Fruit fly (Drosophila melanogaster) whole organism, embryonic: ENCODE results near the gene CG31436.
A peak's percentile ranks its signal among the peaks of the same experiment; 100 is the strongest.

Source experiments
- Aef1 ChIP-seq: fragments of 200-800 bp; sonication (Bioruptor generic); IDR thresholded peaks from 3 replicates; pipeline ENCODE4 v1.3.6; 2022; ENCODE audit warnings: missing biosample characterization, missing genetic modification characterization
- BtbVII ChIP-seq: fragments of 200-800 bp; sonication (Bioruptor generic); optimal IDR thresholded peaks from 3 replicates; lab custom pipeline; 2017; ENCODE audit warnings: missing biosample characterization, mild to moderate bottlenecking, missing genetic modification characterization
- Bteb2 ChIP-seq: fragments of 200-800 bp; sonication (Bioruptor generic); optimal IDR thresholded peaks from 2 replicates; lab custom pipeline; 2016; ENCODE audit warnings: missing biosample characterization, missing genetic modification characterization
- CG11695 ChIP-seq: fragments of 200-800 bp; sonication (Bioruptor generic); IDR thresholded peaks from 3 replicates; pipeline ENCODE4 v1.3.6; 2022; ENCODE audit warnings: missing biosample characterization, missing genetic modification characterization
- CG12104 ChIP-seq: fragments of 200-800 bp; sonication (Bioruptor generic); optimal IDR thresholded peaks from 3 replicates; lab custom pipeline; 2016; ENCODE audit warnings: missing biosample characterization, missing genetic modification characterization
- CG13123 ChIP-seq: fragments of 200-800 bp; sonication (Bioruptor generic); optimal IDR thresholded peaks from 2 replicates; lab custom pipeline; 2016; ENCODE audit warnings: missing biosample characterization, missing genetic modification characterization
- CG14860 ChIP-seq: fragments of 200-800 bp; sonication (Bioruptor generic); IDR thresholded peaks from 3 replicates; pipeline ENCODE4 v1.3.6; 2022; ENCODE audit warnings: missing biosample characterization, missing genetic modification characterization; ENCODE audit not compliant: partially characterized antibody
- CG15269 ChIP-seq: fragments of 200-800 bp; sonication (Bioruptor generic); optimal IDR thresholded peaks from 2 replicates; lab custom pipeline; 2018; ENCODE audit warnings: missing biosample characterization, mild to moderate bottlenecking, missing genetic modification characterization, moderate library complexity
- CG1529 ChIP-seq: fragments of 200-800 bp; sonication (Bioruptor generic); optimal IDR thresholded peaks from 3 replicates; lab custom pipeline; 2018; ENCODE audit warnings: missing biosample characterization, missing genetic modification characterization
- CG16863 ChIP-seq: fragments of 200-800 bp; sonication (Bioruptor generic); optimal IDR thresholded peaks from 3 replicates; lab custom pipeline; 2016; ENCODE audit warnings: missing biosample characterization, missing genetic modification characterization
- CG17568 ChIP-seq: fragments of 200-800 bp; sonication (Bioruptor generic); optimal IDR thresholded peaks from 2 replicates; lab custom pipeline; 2018; ENCODE audit warnings: missing biosample characterization, mild to moderate bottlenecking, missing genetic modification characterization, moderate library complexity
- CG18599 ChIP-seq: fragments of 200-800 bp; sonication (Bioruptor generic); optimal IDR thresholded peaks from 3 replicates; lab custom pipeline; 2017; ENCODE audit warnings: missing biosample characterization, missing genetic modification characterization, mild to moderate bottlenecking, moderate library complexity, missing genetic modification reagents
- CG2129 ChIP-seq: fragments of 200-800 bp; sonication (Bioruptor generic); IDR thresholded peaks from 2 replicates; pipeline ENCODE4 v1.3.6; 2022; ENCODE audit warnings: missing biosample characterization, missing genetic modification characterization; ENCODE audit not compliant: partially characterized antibody
- CG2889 ChIP-seq: fragments of 200-800 bp; sonication (Bioruptor generic); IDR thresholded peaks from 3 replicates; pipeline ENCODE4 v1.3.6; 2022; ENCODE audit warnings: missing biosample characterization, missing genetic modification characterization
- CG6254 ChIP-seq: fragments of 200-800 bp; sonication (Bioruptor generic); optimal IDR thresholded peaks from 3 replicates; lab custom pipeline; 2017; ENCODE audit warnings: mild to moderate bottlenecking, missing biosample characterization, missing genetic modification reagents, missing genetic modification characterization
- CG6791 ChIP-seq: fragments of 200-800 bp; sonication (Bioruptor generic); IDR thresholded peaks from 3 replicates; pipeline ENCODE4 v1.3.6; 2022; ENCODE audit warnings: missing biosample characterization, missing genetic modification characterization; ENCODE audit not compliant: partially characterized antibody
- CG8359 ChIP-seq: fragments of 200-800 bp; sonication (Bioruptor generic); optimal IDR thresholded peaks from 2 replicates; lab custom pipeline; 2017; ENCODE audit warnings: missing biosample characterization, mild to moderate bottlenecking, missing genetic modification characterization, borderline replicate concordance
- CG8388 ChIP-seq: fragments of 200-800 bp; sonication (Bioruptor generic); optimal IDR thresholded peaks from 2 replicates; lab custom pipeline; 2019; ENCODE audit warnings: missing biosample characterization, mild to moderate bottlenecking, missing genetic modification characterization, moderate library complexity
- CG9727 ChIP-seq: fragments of 200-800 bp; sonication (Bioruptor generic); optimal IDR thresholded peaks from 3 replicates; lab custom pipeline; 2017; ENCODE audit warnings: missing biosample characterization, mild to moderate bottlenecking, missing genetic modification characterization
- CHES-1-like ChIP-seq: fragments of 200-800 bp; sonication (Bioruptor generic); optimal IDR thresholded peaks from 2 replicates; lab custom pipeline; 2016; ENCODE audit warnings: missing biosample characterization, missing genetic modification characterization
- Gug ChIP-seq: fragments of 200-800 bp; sonication (Bioruptor generic); IDR thresholded peaks from 4 replicates; pipeline ENCODE4 v1.3.6; 2022; ENCODE audit warnings: missing biosample characterization, missing genetic modification characterization
- HLH54F ChIP-seq: fragments of 200-800 bp; sonication (Bioruptor generic); optimal IDR thresholded peaks from 3 replicates; lab custom pipeline; 2016; ENCODE audit warnings: missing biosample characterization, missing genetic modification characterization
- Hsf ChIP-seq: fragments of 200-800 bp; sonication (Bioruptor generic); optimal IDR thresholded peaks from 3 replicates; lab custom pipeline; 2016; ENCODE audit warnings: missing biosample characterization, missing genetic modification characterization
- MTF-1 ChIP-seq: fragments of 200-800 bp; sonication (Bioruptor generic); optimal IDR thresholded peaks from 2 replicates; lab custom pipeline; 2018; ENCODE audit warnings: missing biosample characterization, mild to moderate bottlenecking, missing genetic modification characterization, borderline replicate concordance
- Max ChIP-seq: fragments of 200-800 bp; sonication (Bioruptor generic); optimal IDR thresholded peaks from 2 replicates; lab custom pipeline; 2016; ENCODE audit warnings: missing biosample characterization, mild to moderate bottlenecking, missing genetic modification characterization
- Nf-YB ChIP-seq: fragments of 200-800 bp; sonication (Bioruptor generic); optimal IDR thresholded peaks from 3 replicates; lab custom pipeline; 2019; ENCODE audit warnings: missing biosample characterization, mild to moderate bottlenecking, missing genetic modification characterization, moderate library complexity
- NfI ChIP-seq: fragments of 200-800 bp; sonication (Bioruptor generic); optimal IDR thresholded peaks from 3 replicates; lab custom pipeline; 2018; ENCODE audit warnings: missing biosample characterization, mild to moderate bottlenecking, missing genetic modification characterization, moderate library complexity
- Six4 ChIP-seq: fragments of 200-800 bp; sonication (Bioruptor generic); optimal IDR thresholded peaks from 2 replicates; lab custom pipeline; 2016; ENCODE audit warnings: missing biosample characterization, missing genetic modification characterization
- Ssrp ChIP-seq: fragments of 200-800 bp; sonication (Bioruptor generic); optimal IDR thresholded peaks from 2 replicates; lab custom pipeline; 2018; ENCODE audit warnings: missing biosample characterization, mild to moderate bottlenecking, missing genetic modification characterization, moderate library complexity
- Taf1 ChIP-seq: fragments of 200-800 bp; sonication (Bioruptor generic); IDR thresholded peaks from 2 replicates; pipeline ENCODE4 v1.3.6; 2022; ENCODE audit warnings: missing biosample characterization, missing genetic modification characterization
- amos ChIP-seq: fragments of 200-800 bp; sonication (Bioruptor generic); IDR thresholded peaks from 2 replicates; pipeline ENCODE4 v1.3.6; 2022; ENCODE audit warnings: missing biosample characterization, missing genetic modification characterization; ENCODE audit not compliant: partially characterized antibody
- ara ChIP-seq: fragments of 200-800 bp; sonication (Bioruptor generic); IDR thresholded peaks from 2 replicates; pipeline ENCODE4 v1.3.6; 2022; ENCODE audit warnings: missing biosample characterization, missing genetic modification characterization
- ase ChIP-seq: fragments of 200-800 bp; sonication (Bioruptor generic); IDR thresholded peaks from 3 replicates; pipeline ENCODE4 v1.3.6; 2022; ENCODE audit warnings: missing biosample characterization, missing genetic modification characterization
- dan ChIP-seq: fragments of 200-800 bp; sonication (Bioruptor generic); IDR thresholded peaks from 2 replicates; pipeline ENCODE4 v1.3.6; 2022; ENCODE audit warnings: missing biosample characterization, missing genetic modification characterization
- disco-r ChIP-seq: fragments of 200-800 bp; sonication (Bioruptor generic); optimal IDR thresholded peaks from 2 replicates; lab custom pipeline; 2016; ENCODE audit warnings: missing biosample characterization, missing genetic modification characterization
- emc ChIP-seq: fragments of 200-800 bp; sonication (Bioruptor generic); optimal IDR thresholded peaks from 2 replicates; lab custom pipeline; 2016; ENCODE audit warnings: missing biosample characterization, missing genetic modification characterization
- ewg ChIP-seq: fragments of 200-800 bp; sonication (Bioruptor generic); optimal IDR thresholded peaks from 3 replicates; lab custom pipeline; 2017; ENCODE audit warnings: mild to moderate bottlenecking, missing biosample characterization, missing genetic modification reagents, missing genetic modification characterization
- fd64A ChIP-seq: fragments of 200-800 bp; sonication (Bioruptor generic); optimal IDR thresholded peaks from 3 replicates; lab custom pipeline; 2018; ENCODE audit warnings: missing biosample characterization, mild to moderate bottlenecking, missing genetic modification characterization
- gcm ChIP-seq: fragments of 200-800 bp; sonication (Bioruptor generic); optimal IDR thresholded peaks from 2 replicates; lab custom pipeline; 2019; ENCODE audit warnings: missing biosample characterization, mild to moderate bottlenecking, missing genetic modification characterization, moderate library complexity
- gro ChIP-seq: fragments of 200-800 bp; sonication (Bioruptor generic); optimal IDR thresholded peaks from 2 replicates; lab custom pipeline; 2016; ENCODE audit warnings: missing biosample characterization, missing genetic modification characterization
- her ChIP-seq: fragments of 200-800 bp; sonication (Bioruptor generic); optimal IDR thresholded peaks from 2 replicates; lab custom pipeline; 2016; ENCODE audit warnings: missing biosample characterization, missing genetic modification characterization
- org-1 ChIP-seq: fragments of 200-800 bp; sonication (Bioruptor generic); optimal IDR thresholded peaks from 2 replicates; lab custom pipeline; 2017; ENCODE audit warnings: missing biosample characterization, missing genetic modification characterization
- otp ChIP-seq: fragments of 200-800 bp; sonication (Bioruptor generic); IDR thresholded peaks from 3 replicates; pipeline ENCODE4, ENCODE4 v1.3.6; 2022; ENCODE audit warnings: missing biosample characterization, missing genetic modification characterization
- prd ChIP-seq, 3 experiments: fragments of >200 bp in 2 of 3; fragments of 200-800 bp in 1 of 3; sonication (Bioruptor generic) in 1 of 3; optimal IDR thresholded peaks in 2 of 3; IDR thresholded peaks in 1 of 3; 2 replicates in 2 of 3; 3 replicates in 1 of 3; pipeline versions ENCODE4 v1.3.6 to Lab custom; 2017 to 2022; ENCODE audit warnings: missing biosample characterization in 1 of 3, missing genetic modification characterization in 1 of 3
- scrt ChIP-seq: fragments of 200-800 bp; sonication (Bioruptor generic); optimal IDR thresholded peaks from 2 replicates; lab custom pipeline; 2018; ENCODE audit warnings: missing biosample characterization, mild to moderate bottlenecking, missing genetic modification characterization, moderate library complexity
- sens-2 ChIP-seq: fragments of 200-800 bp; sonication (Bioruptor generic); IDR thresholded peaks from 2 replicates; pipeline ENCODE4 v1.3.6; 2022; ENCODE audit warnings: missing biosample characterization, missing genetic modification characterization
- sna ChIP-seq: fragments of 200-800 bp; sonication (Bioruptor generic); IDR thresholded peaks from 2 replicates; pipeline ENCODE4 v1.3.6; 2022; ENCODE audit warnings: missing biosample characterization, missing genetic modification characterization; ENCODE audit not compliant: partially characterized antibody
- stc ChIP-seq: fragments of 200-800 bp; sonication (Bioruptor generic); IDR thresholded peaks from 2 replicates; pipeline ENCODE4 v1.3.6; 2022; ENCODE audit warnings: missing biosample characterization, missing genetic modification characterization
- stwl ChIP-seq: fragments of 200-800 bp; sonication (Bioruptor generic); optimal IDR thresholded peaks from 3 replicates; lab custom pipeline; 2018; ENCODE audit warnings: missing biosample characterization, mild to moderate bottlenecking, missing genetic modification characterization, moderate library complexity

Gene CG31436

dm6 chr3R:25265589-25266201 lies 38.2 kb upstream of the CG31436 start, which contains the start of the genes GlnRS and RIOK2 (continued):
- TF ChIP-seq Hsf (GFP tag; lab: Kevin White, UChicago) (peak; percentile 35), gro (peak; percentile 54), NfI (GFP tag; lab: Kevin White, UChicago) (no peak), CG17568 (no peak), CHES-1-like (GFP tag; lab: Kevin White, UChicago) (peak; percentile 64), MTF-1 (no peak), dan (GFP tag; lab: Robert Waterston, UW) (no peak), sna (GFP tag; lab: Robert Waterston, UW) (peak; percentile 93), Nf-YB (GFP tag; lab: Kevin White, UChicago) (no peak), gcm (GFP tag; lab: Kevin White, UChicago) (no peak), CG1529 (no peak), Ssrp (tag; lab: Kevin White, UChicago) (no peak), CG8359 (GFP tag; lab: Kevin White, UChicago) (no peak), stc (GFP tag; lab: Robert Waterston, UW) (no peak), HLH54F (no peak), CG9727 (peak; percentile 0), sens-2 (GFP tag; lab: Robert Waterston, UW) (no peak), CG12104 (GFP tag; lab: Kevin White, UChicago) (no peak), Aef1 (no peak), Six4 (GFP tag; lab: Kevin White, UChicago) (no peak), her (GFP tag; lab: Kevin White, UChicago) (no peak), Max (GFP tag; lab: Kevin White, UChicago) (peak; percentile 97), CG15269 (tag; lab: Kevin White, UChicago) (no peak), stwl (tag; lab: Kevin White, UChicago) (peak; percentile 95), CG13123 (GFP tag; lab: Kevin White, UChicago) (no peak), amos (peak; percentile 97), emc (GFP tag; lab: Kevin White, UChicago) (no peak), CG6791 (GFP tag; lab: Robert Waterston, UW) (peak; percentile 97), CG6254 (no peak), scrt (GFP tag; lab: Kevin White, UChicago) (peak; percentile 95), Bteb2 (GFP tag; lab: Kevin White, UChicago) (no peak), Gug (GFP tag; lab: Robert Waterston, UW) (no peak), CG2889 (GFP tag; lab: Robert Waterston, UW) (no peak), org-1 (GFP tag; lab: Kevin White, UChicago) (no peak), CG16863 (no peak), CG11695 (GFP tag; lab: Robert Waterston, UW) (no peak), CG2129 (GFP tag; lab: Robert Waterston, UW) (peak; percentile 87), CG14860 (GFP tag; lab: Robert Waterston, UW) (peak; percentile 85), disco-r (no peak), CG18599 (GFP tag; lab: Kevin White, UChicago) (no peak), BtbVII (GFP tag; lab: Kevin White, UChicago) (no peak), ewg (GFP tag; lab: Kevin White, UChicago) (no peak), otp (no peak), ase (GFP tag; lab: Robert Waterston, UW) (no peak), Taf1 (no peak), fd64A (GFP tag; lab: Kevin White, UChicago) (no peak), ara (GFP tag; lab: Robert Waterston, UW) (no peak), CG8388 (GFP tag; lab: Kevin White, UChicago) (no peak), prd (optimal IDR thresholded peaks at IDR 0.05; lab: Kevin White, UChicago) (no peak), prd (GFP tag; IDR thresholded peaks at IDR 0.05; lab: Robert Waterston, UW) (no peak)
